Fruit fly (Drosophila melanogaster) whole organism, prepupa: Measurements from ENCODE around the gene CG42650.

ENCODE experiments used
- Blimp-1 ChIP-seq: fragments of 200-800 bp; sonication (Bioruptor generic); optimal IDR thresholded peaks from 3 replicates; lab custom pipeline; 2017; ENCODE audit warnings: missing biosample characterization, missing genetic modification characterization, mild to moderate bottlenecking, moderate library complexity, missing genetic modification reagents
- CG10631 ChIP-seq: fragments of 200-800 bp; sonication (Bioruptor generic); optimal IDR thresholded peaks from 2 replicates; lab custom pipeline; 2016; ENCODE audit warnings: missing biosample characterization, missing genetic modification characterization
- CG10669 ChIP-seq: fragments of 200-800 bp; sonication (Bioruptor generic); optimal IDR thresholded peaks from 3 replicates; lab custom pipeline; 2018; ENCODE audit warnings: missing biosample characterization, mild to moderate bottlenecking, missing genetic modification characterization, moderate library complexity
- CG11294 ChIP-seq: fragments of 200-800 bp; sonication (Bioruptor generic); IDR thresholded peaks from 2 replicates; pipeline ENCODE4 v1.3.6; 2022; ENCODE audit warnings: missing biosample characterization, missing genetic modification characterization
- CG11902 ChIP-seq: fragments of 200-800 bp; sonication (Bioruptor generic); optimal IDR thresholded peaks from 3 replicates; lab custom pipeline; 2016; ENCODE audit warnings: missing biosample characterization, missing genetic modification characterization
- CG15336 ChIP-seq: fragments of 200-800 bp; sonication (Bioruptor generic); IDR thresholded peaks from 2 replicates; pipeline ENCODE4 v1.3.6; 2022; ENCODE audit warnings: missing biosample characterization, missing genetic modification characterization
- CG16779 ChIP-seq: fragments of 200-800 bp; sonication (Bioruptor generic); optimal IDR thresholded peaks from 3 replicates; lab custom pipeline; 2017; ENCODE audit warnings: missing biosample characterization, mild to moderate bottlenecking, missing genetic modification characterization
- CG3032 ChIP-seq: fragments of 200-800 bp; optimal IDR thresholded peaks from 2 replicates; lab custom pipeline; 2019; ENCODE audit warnings: missing biosample characterization, mild to moderate bottlenecking, missing genetic modification characterization, moderate library complexity
- CG31627 ChIP-seq: fragments of 200-800 bp; sonication (Bioruptor generic); optimal IDR thresholded peaks from 3 replicates; lab custom pipeline; 2016; ENCODE audit warnings: missing biosample characterization, missing genetic modification characterization
- CG32006 ChIP-seq: fragments of 200-800 bp; sonication (Bioruptor generic); optimal IDR thresholded peaks from 3 replicates; lab custom pipeline; 2017; ENCODE audit warnings: missing biosample characterization, mild to moderate bottlenecking, missing genetic modification characterization
- CG6163 ChIP-seq: fragments of 200-800 bp; sonication (Bioruptor generic); IDR thresholded peaks from 3 replicates; pipeline ENCODE4 v1.3.6; 2022; ENCODE audit warnings: missing biosample characterization, missing genetic modification characterization
- CG6276 ChIP-seq: fragments of 200-800 bp; sonication (Bioruptor generic); optimal IDR thresholded peaks from 2 replicates; lab custom pipeline; 2017; ENCODE audit warnings: missing biosample characterization, mild to moderate bottlenecking, missing genetic modification characterization
- CG6808 ChIP-seq: fragments of 200-800 bp; sonication (Bioruptor generic); optimal IDR thresholded peaks from 3 replicates; lab custom pipeline; 2017; ENCODE audit warnings: missing biosample characterization, missing genetic modification characterization, mild to moderate bottlenecking, moderate library complexity, missing genetic modification reagents
- CG6854 ChIP-seq: fragments of 200-800 bp; sonication (Bioruptor generic); optimal IDR thresholded peaks from 2 replicates; lab custom pipeline; 2017; ENCODE audit warnings: missing biosample characterization, mild to moderate bottlenecking, missing genetic modification characterization
- CG7368 ChIP-seq: fragments of 200-800 bp; sonication (Bioruptor generic); optimal IDR thresholded peaks from 3 replicates; lab custom pipeline; 2016; ENCODE audit warnings: missing biosample characterization, missing genetic modification characterization
- CG8119 ChIP-seq: fragments of 200-800 bp; sonication (Bioruptor generic); IDR thresholded peaks from 3 replicates; pipeline ENCODE4 v1.3.6; 2022; ENCODE audit warnings: missing biosample characterization, missing genetic modification characterization
- CG8319 ChIP-seq: fragments of 200-800 bp; sonication (Bioruptor generic); optimal IDR thresholded peaks from 3 replicates; lab custom pipeline; 2016; ENCODE audit warnings: missing biosample characterization, missing genetic modification characterization
- CG8632 ChIP-seq: fragments of 200-800 bp; sonication (Bioruptor generic); optimal IDR thresholded peaks from 3 replicates; lab custom pipeline; 2016; ENCODE audit warnings: missing biosample characterization, missing genetic modification characterization
- Eip78C ChIP-seq: fragments of 200-800 bp; sonication (Bioruptor generic); peaks from one replicate; lab custom pipeline; 2016; ENCODE audit warnings: missing biosample characterization, missing genetic modification characterization
- Eip93F ChIP-seq: fragments of 200-800 bp; sonication (Bioruptor generic); optimal IDR thresholded peaks from 2 replicates; lab custom pipeline; 2016; ENCODE audit warnings: missing biosample characterization, mild to moderate bottlenecking, missing genetic modification characterization
- Ets96B ChIP-seq: fragments of 200-800 bp; optimal IDR thresholded peaks from 2 replicates; lab custom pipeline; 2019; ENCODE audit warnings: missing biosample characterization, mild to moderate bottlenecking, missing genetic modification characterization, moderate library complexity
- Hr38 ChIP-seq: sonication (Bioruptor generic); optimal IDR thresholded peaks from 2 replicates; lab custom pipeline; 2016; ENCODE audit warnings: missing biosample characterization, missing genetic modification characterization
- Hr39 ChIP-seq: fragments of 200-800 bp; sonication (Bioruptor generic); optimal IDR thresholded peaks from 2 replicates; lab custom pipeline; 2016; ENCODE audit warnings: missing biosample characterization, missing genetic modification characterization
- Met ChIP-seq: fragments of 200-800 bp; sonication (Bioruptor generic); optimal IDR thresholded peaks from 3 replicates; lab custom pipeline; 2016; ENCODE audit warnings: missing biosample characterization, missing genetic modification characterization
- OdsH ChIP-seq: fragments of 200-800 bp; sonication (Bioruptor generic); optimal IDR thresholded peaks from 3 replicates; lab custom pipeline; 2016; ENCODE audit warnings: missing biosample characterization, missing genetic modification characterization
- Smox ChIP-seq: fragments of 200-800 bp; sonication (Bioruptor generic); optimal IDR thresholded peaks from 3 replicates; lab custom pipeline; 2016; ENCODE audit warnings: missing biosample characterization, missing genetic modification characterization
- Sox102F ChIP-seq: fragments of 200-800 bp; sonication (Bioruptor generic); optimal IDR thresholded peaks from 2 replicates; lab custom pipeline; 2016; ENCODE audit warnings: missing biosample characterization, mild to moderate bottlenecking, missing genetic modification characterization
- Sox14 ChIP-seq: fragments of 200-800 bp; sonication (Bioruptor generic); optimal IDR thresholded peaks from 3 replicates; lab custom pipeline; 2016; ENCODE audit warnings: missing biosample characterization, missing genetic modification characterization
- Sox15 ChIP-seq: fragments of 200-800 bp; sonication (Bioruptor generic); optimal IDR thresholded peaks from 3 replicates; lab custom pipeline; 2016; ENCODE audit warnings: missing biosample characterization, missing genetic modification characterization
- achi ChIP-seq: fragments of 200-800 bp; sonication (Bioruptor generic); optimal IDR thresholded peaks from 3 replicates; lab custom pipeline; 2016; ENCODE audit warnings: missing biosample characterization, missing genetic modification characterization
- dac ChIP-seq: fragments of 200-800 bp; sonication (Bioruptor generic); optimal IDR thresholded peaks from 2 replicates; lab custom pipeline; 2017; ENCODE audit warnings: missing biosample characterization, mild to moderate bottlenecking, missing genetic modification characterization
- dsx ChIP-seq: fragments of 200-800 bp; optimal IDR thresholded peaks from 3 replicates; lab custom pipeline; 2019; ENCODE audit warnings: missing biosample characterization, mild to moderate bottlenecking, missing genetic modification characterization, moderate library complexity; ENCODE audit not compliant: poor library complexity, severe bottlenecking
- esn ChIP-seq: fragments of 200-800 bp; sonication (Bioruptor generic); optimal IDR thresholded peaks from 2 replicates; lab custom pipeline; 2016; ENCODE audit warnings: missing biosample characterization, mild to moderate bottlenecking, missing genetic modification characterization, moderate library complexity
- fd85E ChIP-seq: fragments of 200-800 bp; sonication (Bioruptor generic); optimal IDR thresholded peaks from 3 replicates; lab custom pipeline; 2016; ENCODE audit warnings: missing biosample characterization, missing genetic modification characterization
- fkh ChIP-seq: fragments of 200-800 bp; sonication (Bioruptor generic); optimal IDR thresholded peaks from 3 replicates; lab custom pipeline; 2017; ENCODE audit warnings: missing biosample characterization, mild to moderate bottlenecking, missing genetic modification characterization, moderate library complexity
- lz ChIP-seq: fragments of 200-800 bp; sonication (Bioruptor generic); optimal IDR thresholded peaks from 3 replicates; lab custom pipeline; 2016; ENCODE audit warnings: missing biosample characterization, missing genetic modification characterization
- net ChIP-seq: fragments of 200-800 bp; sonication (Bioruptor generic); optimal IDR thresholded peaks from 3 replicates; lab custom pipeline; 2016; ENCODE audit warnings: missing biosample characterization, missing genetic modification characterization
- svp ChIP-seq: fragments of 200-800 bp; sonication (Bioruptor generic); peaks from one replicate; lab custom pipeline; 2016; ENCODE audit warnings: missing biosample characterization, missing genetic modification characterization
- topi ChIP-seq: fragments of 200-800 bp; sonication (Bioruptor generic); optimal IDR thresholded peaks from 3 replicates; lab custom pipeline; 2016; ENCODE audit warnings: missing biosample characterization, missing genetic modification characterization

The CG42650 gene

dm6 chr3R:7420465-7420864, 29.3 kb downstream of the CG42650 start, which contains the start of gene wa-cup:
Gene wa-cup (plus strand): TSS chr3R:7420765.
- TF ChIP-seq net (GFP tag; lab: Kevin White, UChicago), result no peak
- TF ChIP-seq CG11294, result no peak
- no peak for TF ChIP-seq Blimp-1
- TF ChIP-seq Met, result no peak
- TF ChIP-seq CG15336 (GFP tag; lab: Robert Waterston, UW), result no peak
- no peak for TF ChIP-seq CG31627 (GFP tag; lab: Kevin White, UChicago)
- TF ChIP-seq CG7368 (GFP tag; lab: Kevin White, UChicago), result no peak
- no peak for TF ChIP-seq svp (GFP tag; lab: Kevin White, UChicago)
- no peak for TF ChIP-seq CG8632
- no peak for TF ChIP-seq dac (GFP tag; lab: Kevin White, UChicago)
- no peak for TF ChIP-seq OdsH
- TF ChIP-seq CG32006 (GFP tag; lab: Kevin White, UChicago), result no peak
- TF ChIP-seq dsx (GFP tag; lab: Kevin White, UChicago), result no peak
- TF ChIP-seq Ets96B (tag; lab: Kevin White, UChicago), result no peak
- TF ChIP-seq CG10669 (GFP tag; lab: Kevin White, UChicago), result no peak
- no peak for TF ChIP-seq CG11902 (GFP tag; lab: Kevin White, UChicago)
- TF ChIP-seq CG16779 (tag; lab: Kevin White, UChicago), result no peak
- TF ChIP-seq achi (GFP tag; lab: Kevin White, UChicago), result no peak
- TF ChIP-seq CG3032 (tag; lab: Kevin White, UChicago), result no peak

- TF ChIP-seq esn, result no peak
- no peak for TF ChIP-seq Hr39 (GFP tag; lab: Kevin White, UChicago)
- no peak for TF ChIP-seq Eip93F (GFP tag; lab: Kevin White, UChicago)
- no peak for TF ChIP-seq dsx (GFP tag; lab: Kevin White, UChicago)
- TF ChIP-seq Sox102F, result no peak
- no peak for TF ChIP-seq CG10631 (GFP tag; lab: Kevin White, UChicago)
- TF ChIP-seq net (GFP tag; lab: Kevin White, UChicago), result no peak
- TF ChIP-seq CG16779 (tag; lab: Kevin White, UChicago), result no peak
- TF ChIP-seq fd85E (GFP tag; lab: Kevin White, UChicago), result no peak
- no peak for TF ChIP-seq CG31627 (GFP tag; lab: Kevin White, UChicago)
- TF ChIP-seq Ets96B (tag; lab: Kevin White, UChicago), result no peak
- TF ChIP-seq, all 60 proteins: peak for 0
These were observed 47.7 kb downstream of the CG42650 start for dm6 chr3R:7438869-7439268.

DNA sequence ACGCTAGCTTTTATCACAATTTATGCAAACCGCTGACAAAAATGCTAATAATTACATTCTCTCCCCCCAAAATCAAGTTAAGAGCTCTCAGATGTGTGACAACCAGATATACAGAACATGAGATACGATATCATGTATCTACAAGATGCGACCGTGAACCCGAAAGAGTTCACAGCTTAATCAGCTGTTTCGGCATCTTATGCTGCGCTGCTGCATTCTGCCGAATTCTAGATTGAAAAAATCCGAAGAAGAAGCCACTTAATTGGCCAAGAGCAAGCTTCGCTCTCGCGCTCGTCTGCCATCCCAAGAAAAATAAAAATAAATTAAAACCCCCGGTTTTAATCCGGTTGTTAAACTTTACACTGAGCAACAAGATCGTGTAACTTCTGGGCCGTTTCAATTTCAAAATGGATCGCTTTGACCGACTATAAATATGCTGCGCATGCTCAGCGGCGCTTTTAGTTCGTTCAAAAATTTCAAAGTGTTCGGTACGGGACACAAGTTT, 48.1 kb downstream of the CG42650 start, which contains the start of gene CG14598:
TSS of gene CG14598 (plus strand) at position 455 of the 505 bp plus-strand sequence.
- TF ChIP-seq Eip78C (peak; percentile 43), svp (GFP tag; lab: Kevin White, UChicago) (no peak), CG10669 (GFP tag; lab: Kevin White, UChicago) (no peak), Sox14 (no peak), CG15336 (GFP tag; lab: Robert Waterston, UW) (no peak), CG11902 (GFP tag; lab: Kevin White, UChicago) (no peak)

DNA sequence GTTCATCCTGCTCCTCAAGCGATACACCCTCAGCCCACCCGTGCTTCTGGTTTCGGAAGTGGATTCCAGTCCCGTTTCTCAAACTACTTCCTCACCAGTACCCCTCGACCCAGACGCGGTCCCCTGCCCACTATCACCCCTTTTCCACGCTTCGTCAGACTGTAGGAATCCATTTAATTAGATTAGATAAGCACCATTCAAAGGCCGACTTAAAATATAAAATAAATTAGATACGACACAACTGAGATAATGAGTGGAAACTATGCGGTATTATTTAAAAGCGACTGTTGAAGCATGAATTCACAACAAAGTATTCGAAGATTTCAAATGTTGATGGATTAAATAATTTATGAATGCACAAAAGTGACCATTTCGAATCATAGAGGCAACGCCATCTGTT, 50.1 kb downstream of the CG42650 start:
- TF ChIP-seq CG11902 (GFP tag; lab: Kevin White, UChicago), result no peak
- TF ChIP-seq topi (GFP tag; lab: Kevin White, UChicago), result no peak
- TF ChIP-seq fkh (GFP tag; lab: Kevin White, UChicago), result no peak
- TF ChIP-seq esn, result no peak
- TF ChIP-seq Smox, result no peak
- TF ChIP-seq CG8632, result no peak
- TF ChIP-seq CG8319 (GFP tag; lab: Kevin White, UChicago), result no peak
- no peak for TF ChIP-seq OdsH
- no peak for TF ChIP-seq CG6276 (GFP tag; lab: Kevin White, UChicago)
- no peak for TF ChIP-seq CG8119 (GFP tag; lab: Robert Waterston, UW)
- TF ChIP-seq CG6854 (GFP tag; lab: Kevin White, UChicago), result no peak
- TF ChIP-seq Blimp-1, result no peak
- TF ChIP-seq lz (GFP tag; lab: Kevin White, UChicago), result no peak
- TF ChIP-seq CG6163 (GFP tag; lab: Robert Waterston, UW), result no peak
- no peak for TF ChIP-seq CG3032 (tag; lab: Kevin White, UChicago)
- no peak for TF ChIP-seq Sox14
- TF ChIP-seq Sox15, result no peak
- no peak for TF ChIP-seq CG6808 (GFP tag; lab: Kevin White, UChicago)
- TF ChIP-seq CG10669 (GFP tag; lab: Kevin White, UChicago), result no peak
- TF ChIP-seq Hr38 (GFP tag; lab: Kevin White, UChicago), result no peak
